Worm (Caenorhabditis elegans) whole organism, L1 larva: ENCODE measurements around the gene T18D3.6.
A peak's percentile ranks its signal among the peaks of the same experiment; 100 is the strongest.

ENCODE experiments used
- C04F5.9 ChIP-seq: sonication (generic microtip); optimal IDR thresholded peaks from 2 replicates; lab custom pipeline; 2016; ENCODE audit warnings: missing genetic modification characterization, missing compliant biosample characterization
- C16A3.4 ChIP-seq: fragments of 150-350 bp; optimal IDR thresholded peaks from 2 replicates; lab custom pipeline; 2014; ENCODE audit warnings: missing biosample characterization, missing genetic modification characterization
- C34B4.2 ChIP-seq: sonication (generic microtip); optimal IDR thresholded peaks from 2 replicates; lab custom pipeline; 2017; ENCODE audit warnings: mild to moderate bottlenecking, missing genetic modification characterization, missing compliant biosample characterization
- Y116A8C.19 ChIP-seq: sonication (generic microtip); optimal IDR thresholded peaks from 2 replicates; lab custom pipeline; 2016; ENCODE audit warnings: missing compliant biosample characterization, missing genetic modification characterization, borderline replicate concordance
- ama-1 ChIP-seq: fragments of 150-350 bp; optimal IDR thresholded peaks from 2 replicates; lab custom pipeline; 2014
- blmp-1 ChIP-seq: fragments of 150-350 bp; optimal IDR thresholded peaks from 2 replicates; lab custom pipeline; 2014; ENCODE audit warnings: missing biosample characterization, missing genetic modification characterization
- efl-1 ChIP-seq, 4 experiments: fragments of 150-350 bp; optimal IDR thresholded peaks in 3 of 4; peaks in 1 of 4; 1 replicate in 1 of 4; 2 replicates in 3 of 4; lab custom pipeline; 2014; ENCODE audit warnings: missing biosample characterization in 2 of 4, missing genetic modification characterization in 2 of 4, missing genetic modification reagents in 2 of 4
- efl-3 ChIP-seq: fragments of 200-800 bp; sonication (Bioruptor generic); optimal IDR thresholded peaks from 2 replicates; lab custom pipeline; 2018; ENCODE audit warnings: mild to moderate bottlenecking, missing genetic modification characterization, missing compliant biosample characterization
- egl-27 ChIP-seq, 2 experiments: fragments of 150-350 bp in 1 of 2; sonication (generic microtip); optimal IDR thresholded peaks; 3 replicates each; lab custom pipeline; 2017 to 2018; ENCODE audit warnings: missing biosample characterization in 2 of 2, missing genetic modification characterization in 2 of 2, missing genetic modification reagents in 2 of 2
- elt-2 ChIP-seq: sonication (generic microtip); optimal IDR thresholded peaks from 2 replicates; lab custom pipeline; 2016; ENCODE audit warnings: missing genetic modification characterization, mild to moderate bottlenecking, inconsistent platforms, missing compliant biosample characterization, missing genetic modification reagents
- fkh-10 ChIP-seq: sonication (generic microtip); optimal IDR thresholded peaks from 2 replicates; lab custom pipeline; 2017; ENCODE audit warnings: missing biosample characterization, missing genetic modification reagents, missing genetic modification characterization
- grh-1 ChIP-seq: fragments of 200-800 bp; sonication (Bioruptor generic); IDR thresholded peaks from 2 replicates; pipeline ENCODE4 v1.3.6; 2022; ENCODE audit warnings: missing genetic modification reagents, missing genetic modification characterization, missing compliant biosample characterization
- hlh-17 ChIP-seq: fragments of 200-800 bp; sonication (Bioruptor generic); optimal IDR thresholded peaks from 2 replicates; lab custom pipeline; 2018; ENCODE audit warnings: missing genetic modification characterization, mild to moderate bottlenecking, missing compliant biosample characterization, moderate library complexity, borderline replicate concordance
- hlh-4 ChIP-seq: sonication (generic microtip); optimal IDR thresholded peaks from 2 replicates; lab custom pipeline; 2016; ENCODE audit warnings: mild to moderate bottlenecking, missing genetic modification characterization, missing compliant biosample characterization
- isw-1 ChIP-seq: fragments of 200-800 bp; sonication (Bioruptor generic); IDR thresholded peaks from 2 replicates; pipeline ENCODE4 v1.3.6; 2022; ENCODE audit warnings: missing genetic modification characterization, missing compliant biosample characterization
- jun-1 ChIP-seq: fragments of 150-350 bp; optimal IDR thresholded peaks from 2 replicates; lab custom pipeline; 2014; ENCODE audit warnings: missing biosample characterization, missing genetic modification reagents, missing genetic modification characterization
- lin-14 ChIP-seq: fragments of 200-800 bp; sonication (Bioruptor generic); optimal IDR thresholded peaks from 2 replicates; lab custom pipeline; 2018; ENCODE audit warnings: mild to moderate bottlenecking, missing genetic modification characterization, moderate library complexity, missing compliant biosample characterization
- lin-15B ChIP-seq: fragments of 150-350 bp; sonication (generic microtip); optimal IDR thresholded peaks from 3 replicates; lab custom pipeline; 2014; ENCODE audit warnings: missing biosample characterization, missing genetic modification characterization
- lin-35 ChIP-seq, 2 experiments: fragments of 150-350 bp; optimal IDR thresholded peaks; 2 replicates each; lab custom pipeline; 2014; ENCODE audit warnings: missing biosample characterization in 2 of 2, missing genetic modification characterization in 2 of 2, missing genetic modification reagents in 2 of 2
- lin-39 ChIP-seq: fragments of 150-350 bp; optimal IDR thresholded peaks from 2 replicates; lab custom pipeline; 2014; ENCODE audit warnings: missing biosample characterization, missing genetic modification reagents, missing genetic modification characterization
- lir-3 ChIP-seq: sonication (generic microtip); optimal IDR thresholded peaks from 2 replicates; lab custom pipeline; 2016; ENCODE audit warnings: mild to moderate bottlenecking, missing genetic modification characterization, moderate library complexity, missing compliant biosample characterization; ENCODE audit not compliant: poor library complexity
- lsy-2 ChIP-seq, 2 experiments: fragments of 150-350 bp; optimal IDR thresholded peaks; 2 replicates each; lab custom pipeline; 2014; ENCODE audit warnings: missing biosample characterization in 2 of 2, missing genetic modification characterization in 2 of 2
- mab-9 ChIP-seq: fragments of 200-800 bp; sonication (Bioruptor generic); IDR thresholded peaks from 2 replicates; pipeline ENCODE4 v1.3.6; 2022; ENCODE audit warnings: missing genetic modification reagents, missing genetic modification characterization, missing compliant biosample characterization
- mef-2 ChIP-seq: fragments of 150-350 bp; optimal IDR thresholded peaks from 2 replicates; lab custom pipeline; 2014; ENCODE audit warnings: missing biosample characterization, missing genetic modification characterization
- nhr-12 ChIP-seq: sonication (generic microtip); optimal IDR thresholded peaks from 2 replicates; lab custom pipeline; 2017; ENCODE audit warnings: missing biosample characterization, missing genetic modification characterization
- nhr-19 ChIP-seq: fragments of 200-800 bp; sonication (Bioruptor generic); conservative IDR thresholded peaks from 2 replicates; pipeline ENCODE4 v1.3.6; 2022; ENCODE audit warnings: missing genetic modification characterization, missing compliant biosample characterization
- nhr-237 ChIP-seq: fragments of 150-350 bp; optimal IDR thresholded peaks from 2 replicates; lab custom pipeline; 2014; ENCODE audit warnings: missing biosample characterization, missing genetic modification characterization
- nhr-28 ChIP-seq: fragments of 150-350 bp; optimal IDR thresholded peaks from 2 replicates; lab custom pipeline; 2014; ENCODE audit warnings: missing biosample characterization, missing genetic modification characterization
- nhr-47 ChIP-seq: sonication (generic microtip); optimal IDR thresholded peaks from 2 replicates; lab custom pipeline; 2016; ENCODE audit warnings: mild to moderate bottlenecking, missing genetic modification characterization, moderate library complexity, missing compliant biosample characterization
- nhr-76 ChIP-seq: sonication (generic microtip); optimal IDR thresholded peaks from 2 replicates; lab custom pipeline; 2017; ENCODE audit warnings: missing biosample characterization, missing genetic modification characterization
- nhr-84 ChIP-seq: sonication (generic microtip); optimal IDR thresholded peaks from 2 replicates; lab custom pipeline; 2017; ENCODE audit warnings: missing biosample characterization, missing genetic modification characterization
- pag-3 ChIP-seq: sonication (generic microtip); optimal IDR thresholded peaks from 2 replicates; lab custom pipeline; 2017; ENCODE audit warnings: missing genetic modification characterization, mild to moderate bottlenecking, missing compliant biosample characterization, antibody characterized with exemption, borderline replicate concordance; ENCODE audit not compliant: insufficient read depth
- pax-3 ChIP-seq: fragments of 200-800 bp; sonication (Bioruptor generic); optimal IDR thresholded peaks from 2 replicates; lab custom pipeline; 2018; ENCODE audit warnings: mild to moderate bottlenecking, missing genetic modification characterization, moderate library complexity, missing compliant biosample characterization
- snpc-4 ChIP-seq: fragments of 150-350 bp; optimal IDR thresholded peaks from 2 replicates; lab custom pipeline; 2014; ENCODE audit warnings: missing biosample characterization, missing genetic modification characterization
- sox-4 ChIP-seq: sonication (generic microtip); optimal IDR thresholded peaks from 2 replicates; lab custom pipeline; 2016; ENCODE audit warnings: missing genetic modification characterization, missing compliant biosample characterization
- sptf-1 ChIP-seq: fragments of 150-350 bp; optimal IDR thresholded peaks from 2 replicates; lab custom pipeline; 2014; ENCODE audit warnings: missing biosample characterization, missing genetic modification characterization
- swsn-7 ChIP-seq: sonication (generic microtip); optimal IDR thresholded peaks from 2 replicates; lab custom pipeline; 2016; ENCODE audit warnings: missing genetic modification characterization, missing compliant biosample characterization
- tlp-1 ChIP-seq: fragments of 150-350 bp; optimal IDR thresholded peaks from 2 replicates; lab custom pipeline; 2014; ENCODE audit warnings: missing biosample characterization, missing genetic modification characterization
- unc-86 ChIP-seq: sonication (generic microtip); optimal IDR thresholded peaks from 2 replicates; lab custom pipeline; 2016; ENCODE audit warnings: missing genetic modification characterization, missing compliant biosample characterization
- vab-15 ChIP-seq: sonication (generic microtip); optimal IDR thresholded peaks from 2 replicates; lab custom pipeline; 2017; ENCODE audit warnings: missing genotype, mild to moderate bottlenecking, missing genetic modification characterization, missing compliant biosample characterization
- ztf-11 ChIP-seq, 2 experiments: sonication (generic microtip); optimal IDR thresholded peaks; 2 replicates each; lab custom pipeline; 2016 to 2017; ENCODE audit warnings: missing genetic modification characterization in 2 of 2, missing biosample characterization in 1 of 2, missing compliant biosample characterization in 1 of 2

The T18D3.6 gene

ce11 chrX:12484078-12484477 lies 34.4 kb downstream of the T18D3.6 start:
- TF ChIP-seq nhr-84 (tag; lab: Kevin White, UChicago), result no peak
- no peak for TF ChIP-seq ama-1 (lab: Kevin White, UChicago)
- TF ChIP-seq nhr-19 (GFP tag; lab: Robert Waterston, UW), result no peak
- no peak for TF ChIP-seq unc-86 (tag; lab: Kevin White, UChicago)
- no peak for TF ChIP-seq grh-1 (GFP tag; lab: Robert Waterston, UW)
- no peak for TF ChIP-seq efl-3 (GFP tag; lab: Kevin White, UChicago)
- no peak for TF ChIP-seq hlh-17 (GFP tag; lab: Kevin White, UChicago)
- TF ChIP-seq nhr-12, result no peak
- TF ChIP-seq pag-3 (tag; lab: Kevin White, UChicago), result no peak
- no peak for TF ChIP-seq isw-1 (GFP tag; lab: Robert Waterston, UW)
- TF ChIP-seq nhr-76 (tag; lab: Kevin White, UChicago), result no peak
- TF ChIP-seq mef-2 (tag; lab: Kevin White, UChicago), result no peak
- no peak for TF ChIP-seq blmp-1 (tag; lab: Kevin White, UChicago)
- TF ChIP-seq tlp-1, result no peak
- no peak for TF ChIP-seq mab-9

ce11 chrX:12484749-12485148 lies 35.1 kb downstream of the T18D3.6 start, which contains the start of gene tbc-13:
Gene tbc-13 (plus strand): TSS chrX:12485049.
- TF ChIP-seq hlh-4 (tag; lab: Kevin White, UChicago) (no peak), C16A3.4 (tag; lab: Kevin White, UChicago) (no peak)
- TF ChIP-seq, all 84 proteins: peak for 0

DNA sequence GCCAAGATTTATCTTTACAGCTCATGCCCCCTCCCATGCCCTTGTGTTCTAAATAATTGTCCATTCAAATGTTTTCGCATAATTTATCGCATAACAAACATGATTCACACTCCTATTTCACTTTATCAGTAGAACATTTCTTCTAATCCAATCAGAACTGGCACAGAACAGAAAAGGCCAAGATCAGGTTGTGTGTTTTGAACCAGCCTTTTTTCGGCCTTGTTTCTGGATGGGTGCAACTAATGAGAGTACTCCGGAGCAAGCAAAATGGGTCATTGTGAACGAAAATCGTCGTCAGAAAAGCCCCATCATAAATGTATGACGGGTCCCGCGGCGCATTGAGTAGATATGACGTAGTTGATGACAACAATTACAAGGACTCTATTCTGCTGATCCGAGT lies 41.4 kb downstream of the T18D3.6 start:
- no peak for TF ChIP-seq efl-1 (optimal IDR thresholded peaks at IDR 0.05; lab: Kevin White, UChicago)
- TF ChIP-seq efl-1 (GFP tag; optimal IDR thresholded peaks at IDR 0.05 in 1 of 2; lab: Kevin White, UChicago), result peak in 1 of 2 experiments; percentile 78
- no peak for TF ChIP-seq nhr-28 (tag; lab: Kevin White, UChicago)

DNA sequence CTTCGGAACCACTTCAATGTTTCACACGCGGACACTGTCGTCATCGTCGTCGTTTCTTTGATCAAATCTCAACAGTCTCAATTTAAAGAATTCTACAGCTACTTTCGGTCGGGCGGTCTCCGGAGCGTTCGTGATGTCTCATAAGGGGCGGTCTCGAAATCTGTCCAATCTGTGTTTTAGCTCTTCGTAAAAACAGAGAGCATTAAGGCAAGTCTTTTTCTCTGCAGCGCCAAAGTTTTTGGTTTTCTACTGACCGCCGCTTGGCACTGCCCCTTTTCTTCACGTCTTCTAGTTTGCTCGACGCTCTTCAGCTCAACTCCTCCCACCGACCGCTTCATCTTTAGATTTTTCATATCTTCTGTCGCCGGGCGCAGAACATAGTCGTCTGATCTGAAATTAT lies 42.8 kb downstream of the T18D3.6 start, which contains the start of gene lips-1:
Gene lips-1 (plus strand): TSS at position 301 of the 400 bp plus-strand sequence.
- TF ChIP-seq nhr-12 (no peak), sptf-1 (tag; lab: Kevin White, UChicago) (no peak), C34B4.2 (tag; lab: Kevin White, UChicago) (no peak), lin-39 (tag; lab: Kevin White, UChicago) (no peak), efl-1 (optimal IDR thresholded peaks at IDR 0.05; lab: Kevin White, UChicago) (no peak), efl-1 (GFP tag; optimal IDR thresholded peaks at IDR 0.05 in 1 of 2; lab: Kevin White, UChicago) (no peak), nhr-76 (tag; lab: Kevin White, UChicago) (no peak), Y116A8C.19 (tag; lab: Kevin White, UChicago) (no peak), lin-35 (GFP tag; optimal IDR thresholded peaks at IDR 0.05; lab: Kevin White, UChicago) (no peak), nhr-237 (no peak), C04F5.9 (no peak)

DNA sequence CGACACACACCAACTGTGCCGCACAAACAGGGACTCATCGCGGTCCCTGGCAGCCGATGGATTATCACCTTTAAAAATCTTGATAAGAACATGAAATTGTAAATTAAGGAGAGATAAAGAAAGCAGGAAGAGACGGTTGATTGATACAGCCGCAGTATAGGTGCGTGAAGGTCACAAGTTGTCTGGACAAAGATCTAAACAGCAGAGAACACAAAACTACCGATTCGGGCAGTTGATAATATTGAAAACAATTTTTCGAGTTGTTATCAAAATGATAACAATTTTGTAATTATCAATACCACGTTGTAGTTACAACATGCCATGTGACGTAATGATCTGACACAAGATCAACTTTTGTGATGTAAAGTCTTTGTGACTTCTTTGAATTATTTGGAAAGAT lies 51.1 kb downstream of the T18D3.6 start:
- TF ChIP-seq mef-2 (tag; lab: Kevin White, UChicago), result no peak
- TF ChIP-seq sox-4 (tag; lab: Kevin White, UChicago), result no peak
- no peak for TF ChIP-seq pax-3 (tag; lab: Kevin White, UChicago)
- TF ChIP-seq lin-35 (GFP tag; optimal IDR thresholded peaks at IDR 0.05; lab: Kevin White, UChicago), result peak; percentile 1 to 84
- TF ChIP-seq ztf-11 (tag; optimal IDR thresholded peaks at IDR 0.05; lab: Kevin White, UChicago), result no peak
- no peak for TF ChIP-seq efl-1 (optimal IDR thresholded peaks at IDR 0.05; lab: Kevin White, UChicago)
- TF ChIP-seq efl-1 (GFP tag; optimal IDR thresholded peaks at IDR 0.05 in 1 of 2; lab: Kevin White, UChicago), result peak in 1 of 2 experiments; percentile 80
- TF ChIP-seq nhr-19 (GFP tag; lab: Robert Waterston, UW), result peak; percentile 96
- TF ChIP-seq egl-27 (tag; optimal IDR thresholded peaks at IDR 0.05; lab: Kevin White, UChicago), result peak; percentile 40 to 65
- no peak for TF ChIP-seq lin-15B (tag; lab: Kevin White, UChicago)
- TF ChIP-seq vab-15, result no peak
- TF ChIP-seq ama-1 (lab: Kevin White, UChicago), result no peak
- TF ChIP-seq jun-1 (tag; lab: Kevin White, UChicago), result peak; percentile 74
- TF ChIP-seq mab-9, result no peak
- TF ChIP-seq fkh-10, result no peak
- TF ChIP-seq snpc-4 (tag; lab: Kevin White, UChicago), result no peak
- peak; percentile 88 for TF ChIP-seq lin-14 (GFP tag; lab: Kevin White, UChicago)
- TF ChIP-seq elt-2, result peak; percentile 100
- TF ChIP-seq swsn-7 (tag; lab: Kevin White, UChicago), result peak; percentile 23
- no peak for TF ChIP-seq C04F5.9
- TF ChIP-seq tlp-1, result no peak
- no peak for TF ChIP-seq nhr-28 (tag; lab: Kevin White, UChicago)
- peak; percentile 72 for TF ChIP-seq nhr-47 (tag; lab: Kevin White, UChicago)
- TF ChIP-seq nhr-76 (tag; lab: Kevin White, UChicago), result no peak
- TF ChIP-seq Y116A8C.19 (tag; lab: Kevin White, UChicago), result no peak
- peak; percentile 53 to 80 for TF ChIP-seq lsy-2 (tag; optimal IDR thresholded peaks at IDR 0.05; lab: Kevin White, UChicago)
- peak; percentile 85 for TF ChIP-seq blmp-1 (tag; lab: Kevin White, UChicago)
- peak; percentile 70 for TF ChIP-seq lir-3 (tag; lab: Kevin White, UChicago)
- peak; percentile 32 for TF ChIP-seq efl-3 (GFP tag; lab: Kevin White, UChicago)
- TF ChIP-seq unc-86 (tag; lab: Kevin White, UChicago), result no peak
